Worm (Caenorhabditis elegans) whole organism, L4 larva: ENCODE results near the gene D1086.11.

ENCODE experiments used
- D1046.2 ChIP-seq: fragments of 200-800 bp; sonication (Bioruptor generic); IDR thresholded peaks from 2 replicates; pipeline ENCODE4 v1.3.6; 2022; ENCODE audit warnings: missing genetic modification characterization, missing compliant biosample characterization
- duxl-1 ChIP-seq: sonication (generic microtip); optimal IDR thresholded peaks from 2 replicates; lab custom pipeline; 2016; ENCODE audit warnings: mild to moderate bottlenecking, missing genetic modification characterization, moderate library complexity, missing compliant biosample characterization; ENCODE audit not compliant: poor library complexity
- lin-13 ChIP-seq: fragments of 150-350 bp; optimal IDR thresholded peaks from 2 replicates; lab custom pipeline; 2014; ENCODE audit warnings: missing biosample characterization, missing genetic modification reagents, missing genetic modification characterization

ce11 chrV:14079501-14079900 is 5.2 kb downstream of the D1086.11 start, which contains the start of gene D1086.6:
- TF ChIP-seq duxl-1 (tag; lab: Kevin White, UChicago) (no peak), lin-13 (GFP tag; lab: Kevin White, UChicago) (no peak), D1046.2 (GFP tag; lab: Robert Waterston, UW) (no peak)
